Fruit fly (Drosophila melanogaster) Kc167 (cell line): ENCODE results near the gene Sfp24Bb.

Source experiments
- h ChIP-seq: fragments of >200 bp; optimal IDR thresholded peaks from 3 replicates; lab custom pipeline; 2018; ENCODE audit warnings: missing external identifiers
- insv ChIP-seq: fragments of >200 bp; optimal IDR thresholded peaks from 3 replicates; lab custom pipeline; 2018; ENCODE audit warnings: missing external identifiers
- ttk ChIP-seq: sonication (Bioruptor generic); optimal IDR thresholded peaks from 2 replicates; lab custom pipeline; 2017; ENCODE audit warnings: missing external identifiers

The Sfp24Bb gene

dm6 chr2L:3621604-3622003 is 48.0 kb downstream of the Sfp24Bb start, which contains the start of gene CG15418:
Gene CG15418 (minus strand): TSS chr2L:3621704.
- TF ChIP-seq insv (lab: Kevin White, UChicago) (no peak), ttk (lab: Kevin White, UChicago) (no peak), h (no peak)
